Fruit fly (Drosophila melanogaster): ENCODE measurements around the gene CG4686.

CG4686 gene

dm6 chr3R:19890340-19890998 is 26.2 kb downstream of the CG4686 start, which contains the start of gene CG4733 (continued):
- TF ChIP-seq CG18764 (GFP tag; optimal IDR thresholded peaks at IDR 0.05) (no peak), row (GFP tag; IDR thresholded peaks at IDR 0.05) (peak; percentile 91), Elba2 (GFP tag; optimal IDR thresholded peaks at IDR 0.05) (no peak), CG2116 (GFP tag; optimal IDR thresholded peaks at IDR 0.05) (no peak), ab (GFP tag; optimal IDR thresholded peaks at IDR 0.05) (no peak), dmrt99B (tag; optimal IDR thresholded peaks at IDR 0.05) (peak; percentile 0), Gug (GFP tag; IDR thresholded peaks at IDR 0.05) (no peak), Sry-β (GFP tag; optimal IDR thresholded peaks at IDR 0.05) (peak; percentile 97), CG11456 (GFP tag; IDR thresholded peaks at IDR 0.05) (no peak), onecut (GFP tag; IDR thresholded peaks at IDR 0.05) (no peak), NK7.1 (GFP tag; optimal IDR thresholded peaks at IDR 0.05) (no peak), chn (GFP tag; optimal IDR thresholded peaks at IDR 0.05) (no peak), CG8388 (GFP tag; optimal IDR thresholded peaks at IDR 0.05) (no peak), CG30020 (tag; optimal IDR thresholded peaks at IDR 0.05) (no peak), Hr51 (GFP tag; optimal IDR thresholded peaks at IDR 0.05) (peak in 1 of 2 experiments; percentile 14), CG3726 (GFP tag; IDR thresholded peaks at IDR 0.05) (no peak), Sry-δ (GFP tag; optimal IDR thresholded peaks at IDR 0.05) (no peak), hkb (optimal IDR thresholded peaks at IDR 0.05) (no peak), hkb (GFP tag; IDR thresholded peaks at IDR 0.05) (no peak), CG6689 (GFP tag; IDR thresholded peaks at IDR 0.05) (no peak), ranshi (GFP tag; IDR thresholded peaks at IDR 0.05) (no peak), dm (GFP tag; optimal IDR thresholded peaks at IDR 0.05) (no peak), CG10565 (GFP tag; optimal IDR thresholded peaks at IDR 0.05) (no peak), CG11247 (GFP tag; IDR thresholded peaks at IDR 0.05) (no peak), fd102C (GFP tag; optimal IDR thresholded peaks at IDR 0.05) (no peak), schlank (tag; optimal IDR thresholded peaks at IDR 0.05) (no peak), Mrtf (GFP tag; IDR thresholded peaks at IDR 0.05) (no peak), run (tag; optimal IDR thresholded peaks at IDR 0.05) (no peak), Pdp1 (GFP tag; optimal IDR thresholded peaks at IDR 0.05) (no peak), CG7839 (tag; optimal IDR thresholded peaks at IDR 0.05) (peak; percentile 10), ro (GFP tag; IDR thresholded peaks at IDR 0.05) (no peak), CG6254 (GFP tag; optimal IDR thresholded peaks at IDR 0.05) (no peak), Optix (GFP tag; IDR thresholded peaks at IDR 0.05) (no peak), CG8281 (tag; optimal IDR thresholded peaks at IDR 0.05) (no peak), Six4 (GFP tag; optimal IDR thresholded peaks at IDR 0.05) (no peak), jumu (GFP tag; optimal IDR thresholded peaks at IDR 0.05) (no peak), CG4707 (GFP tag; optimal IDR thresholded peaks at IDR 0.05) (no peak), sna (GFP tag; IDR thresholded peaks at IDR 0.05; ENCODE audit: partially characterized antibody) (no peak), CG7786 (GFP tag; optimal IDR thresholded peaks at IDR 0.05) (no peak), CG12104 (GFP tag; optimal IDR thresholded peaks at IDR 0.05) (no peak), Lpt (GFP tag; optimal IDR thresholded peaks at IDR 0.05) (no peak), NC2α (GFP tag; optimal IDR thresholded peaks at IDR 0.05) (no peak), CG33213 (GFP tag; optimal IDR thresholded peaks at IDR 0.05) (no peak), CG3995 (GFP tag; optimal IDR thresholded peaks at IDR 0.05) (no peak), CG13775 (GFP tag; optimal IDR thresholded peaks at IDR 0.05) (peak; percentile 23), sisA (GFP tag; IDR thresholded peaks at IDR 0.05) (no peak), Dip3 (GFP tag; optimal IDR thresholded peaks at IDR 0.05) (no peak), Nf-YC (tag; optimal IDR thresholded peaks at IDR 0.05) (peak; percentile 12), sens-2 (GFP tag; IDR thresholded peaks at IDR 0.05) (no peak), Kr (GFP tag; optimal IDR thresholded peaks at IDR 0.05) (no peak), CG30431 (GFP tag; optimal IDR thresholded peaks at IDR 0.05) (no peak), seq (GFP tag; IDR thresholded peaks at IDR 0.05) (no peak)

Measured in whole organism, embryonic.